Worm (Caenorhabditis elegans) whole organism, L1 larva: ENCODE measurements around the gene fbxc-15.

Experiments used
- F16B12.6 ChIP-seq: fragments of 150-350 bp; optimal IDR thresholded peaks from 2 replicates; lab custom pipeline; 2014; ENCODE audit warnings: missing biosample characterization, missing genetic modification characterization
- aly-2 ChIP-seq: fragments of 150-350 bp; optimal IDR thresholded peaks from 2 replicates; lab custom pipeline; 2014; ENCODE audit warnings: missing biosample characterization, missing genetic modification characterization
- ceh-82 ChIP-seq, 3 experiments: fragments of 150-350 bp in 1 of 3; sonication (generic microtip) in 2 of 3; optimal IDR thresholded peaks; 2 replicates each; lab custom pipeline; 2014 to 2017; ENCODE audit warnings: missing biosample characterization in 3 of 3, missing genetic modification characterization in 3 of 3
- dpl-1 ChIP-seq, 3 experiments: fragments of 150-350 bp in 2 of 3; sonication (generic microtip) in 1 of 3; optimal IDR thresholded peaks; 2 replicates each; lab custom pipeline; 2014 to 2017; ENCODE audit warnings: missing biosample characterization in 3 of 3, missing genetic modification characterization in 3 of 3, missing genetic modification reagents in 3 of 3
- efl-1 ChIP-seq, 4 experiments: fragments of 150-350 bp; optimal IDR thresholded peaks in 3 of 4; peaks in 1 of 4; 1 replicate in 1 of 4; 2 replicates in 3 of 4; lab custom pipeline; 2014; ENCODE audit warnings: missing biosample characterization in 2 of 4, missing genetic modification characterization in 2 of 4, missing genetic modification reagents in 2 of 4
- egl-27 ChIP-seq, 2 experiments: fragments of 150-350 bp in 1 of 2; sonication (generic microtip); optimal IDR thresholded peaks; 3 replicates each; lab custom pipeline; 2017 to 2018; ENCODE audit warnings: missing biosample characterization in 2 of 2, missing genetic modification characterization in 2 of 2, missing genetic modification reagents in 2 of 2
- elt-2 ChIP-seq: sonication (generic microtip); optimal IDR thresholded peaks from 2 replicates; lab custom pipeline; 2016; ENCODE audit warnings: missing genetic modification characterization, mild to moderate bottlenecking, inconsistent platforms, missing compliant biosample characterization, missing genetic modification reagents
- lin-35 ChIP-seq, 2 experiments: fragments of 150-350 bp; optimal IDR thresholded peaks; 2 replicates each; lab custom pipeline; 2014; ENCODE audit warnings: missing biosample characterization in 2 of 2, missing genetic modification characterization in 2 of 2, missing genetic modification reagents in 2 of 2
- mdl-1 ChIP-seq, 2 experiments: fragments of 150-350 bp; optimal IDR thresholded peaks; 2 replicates each; lab custom pipeline; 2014 to 2017; ENCODE audit warnings: missing biosample characterization in 2 of 2, missing genetic modification characterization in 2 of 2, inconsistent platforms in 1 of 2
- nhr-11 ChIP-seq: fragments of 150-350 bp; optimal IDR thresholded peaks from 2 replicates; lab custom pipeline; 2014; ENCODE audit warnings: missing biosample characterization, missing genetic modification characterization
- nhr-76 ChIP-seq: sonication (generic microtip); optimal IDR thresholded peaks from 2 replicates; lab custom pipeline; 2017; ENCODE audit warnings: missing biosample characterization, missing genetic modification characterization
- pag-3 ChIP-seq: sonication (generic microtip); optimal IDR thresholded peaks from 2 replicates; lab custom pipeline; 2017; ENCODE audit warnings: missing genetic modification characterization, mild to moderate bottlenecking, missing compliant biosample characterization, antibody characterized with exemption, borderline replicate concordance; ENCODE audit not compliant: insufficient read depth
- skn-1 ChIP-seq: fragments of 150-350 bp; optimal IDR thresholded peaks from 2 replicates; lab custom pipeline; 2014; ENCODE audit warnings: missing biosample characterization, missing genetic modification characterization
- xbp-1 ChIP-seq: sonication (generic microtip); optimal IDR thresholded peaks from 2 replicates; lab custom pipeline; 2016; ENCODE audit warnings: missing genetic modification characterization, missing compliant biosample characterization

ce11 chrII:950374-950773 lies 28.8 kb upstream of the fbxc-15 start:
- TF ChIP-seq nhr-11 (tag; lab: Kevin White, UChicago) (no peak), efl-1 (optimal IDR thresholded peaks at IDR 0.05; lab: Kevin White, UChicago) (no peak), efl-1 (GFP tag; optimal IDR thresholded peaks at IDR 0.05 in 1 of 2; lab: Kevin White, UChicago) (no peak), egl-27 (tag; optimal IDR thresholded peaks at IDR 0.05; lab: Kevin White, UChicago) (no peak), dpl-1 (GFP tag; optimal IDR thresholded peaks at IDR 0.05; lab: Kevin White, UChicago) (peak in 1 of 3 experiments; percentile 17), elt-2 (no peak), F16B12.6 (tag; lab: Kevin White, UChicago) (no peak), xbp-1 (tag; lab: Kevin White, UChicago) (no peak), mdl-1 (tag; optimal IDR thresholded peaks at IDR 0.05; lab: Kevin White, UChicago) (no peak), skn-1 (tag; lab: Kevin White, UChicago) (no peak), ceh-82 (tag; optimal IDR thresholded peaks at IDR 0.05; lab: Kevin White, UChicago) (peak in 2 of 3 experiments; percentile 19 to 45), aly-2 (tag; lab: Kevin White, UChicago) (no peak), pag-3 (tag; lab: Kevin White, UChicago) (no peak), nhr-76 (tag; lab: Kevin White, UChicago) (no peak), lin-35 (GFP tag; optimal IDR thresholded peaks at IDR 0.05; lab: Kevin White, UChicago) (peak in 1 of 2 experiments; percentile 2)
